Worm (Caenorhabditis elegans) whole organism, L4 larva: Measurements from ENCODE around the gene K05F1.10.

Source experiments
- duxl-1 ChIP-seq: sonication (generic microtip); optimal IDR thresholded peaks from 2 replicates; lab custom pipeline; 2016; ENCODE audit warnings: mild to moderate bottlenecking, missing genetic modification characterization, moderate library complexity, missing compliant biosample characterization; ENCODE audit not compliant: poor library complexity
- fkh-10 ChIP-seq: fragments of 150-350 bp; optimal IDR thresholded peaks from 2 replicates; lab custom pipeline; 2014; ENCODE audit warnings: missing biosample characterization, missing genetic modification reagents, missing genetic modification characterization
- fos-1 ChIP-seq: fragments of 150-350 bp; optimal IDR thresholded peaks from 2 replicates; lab custom pipeline; 2014; ENCODE audit warnings: missing biosample characterization, missing genetic modification characterization
- hlh-11 ChIP-seq: fragments of 200-800 bp; sonication (Bioruptor generic); optimal IDR thresholded peaks from 2 replicates; lab custom pipeline; 2018; ENCODE audit warnings: mild to moderate bottlenecking, missing genetic modification characterization, missing compliant biosample characterization
- jun-1 ChIP-seq: fragments of 150-350 bp; optimal IDR thresholded peaks from 2 replicates; lab custom pipeline; 2014; ENCODE audit warnings: missing biosample characterization, missing genetic modification reagents, missing genetic modification characterization
- mdl-1 ChIP-seq, 2 experiments: fragments of 150-350 bp in 1 of 2; sonication (generic microtip) in 1 of 2; optimal IDR thresholded peaks; 2 replicates each; lab custom pipeline; 2014 to 2017; ENCODE audit warnings: missing biosample characterization in 2 of 2, missing genetic modification characterization in 2 of 2
- skn-1 ChIP-seq: fragments of 150-350 bp; optimal IDR thresholded peaks from 2 replicates; lab custom pipeline; 2014; ENCODE audit warnings: missing biosample characterization, missing genetic modification characterization
- snpc-4 ChIP-seq: fragments of 150-350 bp; optimal IDR thresholded peaks from 2 replicates; lab custom pipeline; 2014; ENCODE audit warnings: missing biosample characterization, missing genetic modification characterization

ce11 chrII:5774879-5775278 is 30.4 kb downstream of the K05F1.10 start:
- TF ChIP-seq fos-1 (no peak), snpc-4 (no peak), mdl-1 (tag; optimal IDR thresholded peaks at IDR 0.05; lab: Kevin White, UChicago) (no peak), hlh-11 (tag; lab: Kevin White, UChicago) (no peak), fkh-10 (no peak), duxl-1 (tag; lab: Kevin White, UChicago) (no peak), jun-1 (tag; lab: Kevin White, UChicago) (no peak), skn-1 (tag; lab: Kevin White, UChicago) (no peak)
